Fruit fly (Drosophila melanogaster) whole organism, prepupa: Measurements from ENCODE around the gene Nmd3.
A peak's percentile ranks its signal among the peaks of the same experiment; 100 is the strongest.

Experiments
- Blimp-1 ChIP-seq: fragments of 200-800 bp; sonication (Bioruptor generic); optimal IDR thresholded peaks from 3 replicates; lab custom pipeline; 2017; ENCODE audit warnings: missing biosample characterization, missing genetic modification characterization, mild to moderate bottlenecking, moderate library complexity, missing genetic modification reagents
- CG10669 ChIP-seq: fragments of 200-800 bp; sonication (Bioruptor generic); optimal IDR thresholded peaks from 3 replicates; lab custom pipeline; 2018; ENCODE audit warnings: missing biosample characterization, mild to moderate bottlenecking, missing genetic modification characterization, moderate library complexity
- CG11902 ChIP-seq: fragments of 200-800 bp; sonication (Bioruptor generic); optimal IDR thresholded peaks from 3 replicates; lab custom pipeline; 2016; ENCODE audit warnings: missing biosample characterization, missing genetic modification characterization
- CG3032 ChIP-seq: fragments of 200-800 bp; optimal IDR thresholded peaks from 2 replicates; lab custom pipeline; 2019; ENCODE audit warnings: missing biosample characterization, mild to moderate bottlenecking, missing genetic modification characterization, moderate library complexity
- CG31627 ChIP-seq: fragments of 200-800 bp; sonication (Bioruptor generic); optimal IDR thresholded peaks from 3 replicates; lab custom pipeline; 2016; ENCODE audit warnings: missing biosample characterization, missing genetic modification characterization
- CG32006 ChIP-seq: fragments of 200-800 bp; sonication (Bioruptor generic); optimal IDR thresholded peaks from 3 replicates; lab custom pipeline; 2017; ENCODE audit warnings: missing biosample characterization, mild to moderate bottlenecking, missing genetic modification characterization
- CG4318 ChIP-seq: fragments of 200-800 bp; sonication (Bioruptor generic); optimal IDR thresholded peaks from 3 replicates; lab custom pipeline; 2017; ENCODE audit warnings: missing biosample characterization, mild to moderate bottlenecking, missing genetic modification characterization
- CG6163 ChIP-seq: fragments of 200-800 bp; sonication (Bioruptor generic); IDR thresholded peaks from 3 replicates; pipeline ENCODE4 v1.3.6; 2022; ENCODE audit warnings: missing biosample characterization, missing genetic modification characterization
- CG6276 ChIP-seq: fragments of 200-800 bp; sonication (Bioruptor generic); optimal IDR thresholded peaks from 2 replicates; lab custom pipeline; 2017; ENCODE audit warnings: missing biosample characterization, mild to moderate bottlenecking, missing genetic modification characterization
- CG6792 ChIP-seq: fragments of 200-800 bp; sonication (Bioruptor generic); optimal IDR thresholded peaks from 3 replicates; lab custom pipeline; 2016; ENCODE audit warnings: missing biosample characterization, missing genetic modification characterization
- CG6854 ChIP-seq: fragments of 200-800 bp; sonication (Bioruptor generic); optimal IDR thresholded peaks from 2 replicates; lab custom pipeline; 2017; ENCODE audit warnings: missing biosample characterization, mild to moderate bottlenecking, missing genetic modification characterization
- CG7368 ChIP-seq: fragments of 200-800 bp; sonication (Bioruptor generic); optimal IDR thresholded peaks from 3 replicates; lab custom pipeline; 2016; ENCODE audit warnings: missing biosample characterization, missing genetic modification characterization
- CG8319 ChIP-seq: fragments of 200-800 bp; sonication (Bioruptor generic); optimal IDR thresholded peaks from 3 replicates; lab custom pipeline; 2016; ENCODE audit warnings: missing biosample characterization, missing genetic modification characterization
- CG8632 ChIP-seq: fragments of 200-800 bp; sonication (Bioruptor generic); optimal IDR thresholded peaks from 3 replicates; lab custom pipeline; 2016; ENCODE audit warnings: missing biosample characterization, missing genetic modification characterization
- CG9139 ChIP-seq: fragments of 200-800 bp; sonication (Bioruptor generic); optimal IDR thresholded peaks from 3 replicates; lab custom pipeline; 2017; ENCODE audit warnings: missing biosample characterization, mild to moderate bottlenecking, missing genetic modification characterization
- Eip75B ChIP-seq: fragments of 200-800 bp; sonication (Bioruptor generic); optimal IDR thresholded peaks from 3 replicates; lab custom pipeline; 2016; ENCODE audit warnings: missing biosample characterization, missing genetic modification characterization
- Eip78C ChIP-seq: fragments of 200-800 bp; sonication (Bioruptor generic); peaks from one replicate; lab custom pipeline; 2016; ENCODE audit warnings: missing biosample characterization, missing genetic modification characterization
- Eip93F ChIP-seq: fragments of 200-800 bp; sonication (Bioruptor generic); optimal IDR thresholded peaks from 2 replicates; lab custom pipeline; 2016; ENCODE audit warnings: missing biosample characterization, mild to moderate bottlenecking, missing genetic modification characterization
- Ets96B ChIP-seq: fragments of 200-800 bp; optimal IDR thresholded peaks from 2 replicates; lab custom pipeline; 2019; ENCODE audit warnings: missing biosample characterization, mild to moderate bottlenecking, missing genetic modification characterization, moderate library complexity
- Hr38 ChIP-seq: sonication (Bioruptor generic); optimal IDR thresholded peaks from 2 replicates; lab custom pipeline; 2016; ENCODE audit warnings: missing biosample characterization, missing genetic modification characterization
- Smox ChIP-seq: fragments of 200-800 bp; sonication (Bioruptor generic); optimal IDR thresholded peaks from 3 replicates; lab custom pipeline; 2016; ENCODE audit warnings: missing biosample characterization, missing genetic modification characterization
- Sox102F ChIP-seq: fragments of 200-800 bp; sonication (Bioruptor generic); optimal IDR thresholded peaks from 2 replicates; lab custom pipeline; 2016; ENCODE audit warnings: missing biosample characterization, mild to moderate bottlenecking, missing genetic modification characterization
- Sox14 ChIP-seq: fragments of 200-800 bp; sonication (Bioruptor generic); optimal IDR thresholded peaks from 3 replicates; lab custom pipeline; 2016; ENCODE audit warnings: missing biosample characterization, missing genetic modification characterization
- Sox15 ChIP-seq: fragments of 200-800 bp; sonication (Bioruptor generic); optimal IDR thresholded peaks from 3 replicates; lab custom pipeline; 2016; ENCODE audit warnings: missing biosample characterization, missing genetic modification characterization
- acj6 ChIP-seq: fragments of 200-800 bp; sonication (Bioruptor generic); optimal IDR thresholded peaks from 3 replicates; lab custom pipeline; 2016; ENCODE audit warnings: missing biosample characterization, missing genetic modification characterization
- dac ChIP-seq: fragments of 200-800 bp; sonication (Bioruptor generic); optimal IDR thresholded peaks from 2 replicates; lab custom pipeline; 2017; ENCODE audit warnings: missing biosample characterization, mild to moderate bottlenecking, missing genetic modification characterization
- dsx ChIP-seq: fragments of 200-800 bp; optimal IDR thresholded peaks from 3 replicates; lab custom pipeline; 2019; ENCODE audit warnings: missing biosample characterization, mild to moderate bottlenecking, missing genetic modification characterization, moderate library complexity; ENCODE audit not compliant: poor library complexity, severe bottlenecking
- eg ChIP-seq: fragments of 200-800 bp; sonication (Bioruptor generic); IDR thresholded peaks from 3 replicates; pipeline ENCODE4 v1.3.6; 2022; ENCODE audit warnings: missing biosample characterization, missing genetic modification characterization
- esn ChIP-seq: fragments of 200-800 bp; sonication (Bioruptor generic); optimal IDR thresholded peaks from 2 replicates; lab custom pipeline; 2016; ENCODE audit warnings: missing biosample characterization, mild to moderate bottlenecking, missing genetic modification characterization, moderate library complexity
- fd85E ChIP-seq: fragments of 200-800 bp; sonication (Bioruptor generic); optimal IDR thresholded peaks from 3 replicates; lab custom pipeline; 2016; ENCODE audit warnings: missing biosample characterization, missing genetic modification characterization
- fkh ChIP-seq: fragments of 200-800 bp; sonication (Bioruptor generic); optimal IDR thresholded peaks from 3 replicates; lab custom pipeline; 2017; ENCODE audit warnings: missing biosample characterization, mild to moderate bottlenecking, missing genetic modification characterization, moderate library complexity
- net ChIP-seq: fragments of 200-800 bp; sonication (Bioruptor generic); optimal IDR thresholded peaks from 3 replicates; lab custom pipeline; 2016; ENCODE audit warnings: missing biosample characterization, missing genetic modification characterization
- pdm3 ChIP-seq: fragments of 200-800 bp; sonication (Bioruptor generic); optimal IDR thresholded peaks from 3 replicates; lab custom pipeline; 2016; ENCODE audit warnings: missing biosample characterization, missing genetic modification characterization
- salr ChIP-seq, 2 experiments: fragments of 200-800 bp; sonication (Bioruptor generic); optimal IDR thresholded peaks; 3 replicates each; lab custom pipeline; 2016 to 2018; ENCODE audit warnings: missing biosample characterization in 2 of 2, missing genetic modification characterization in 2 of 2, mild to moderate bottlenecking in 1 of 2
- spab ChIP-seq: fragments of 200-800 bp; sonication (Bioruptor generic); optimal IDR thresholded peaks from 2 replicates; lab custom pipeline; 2017; ENCODE audit warnings: missing biosample characterization, mild to moderate bottlenecking, missing genetic modification characterization, missing genetic modification reagents
- svp ChIP-seq: fragments of 200-800 bp; sonication (Bioruptor generic); peaks from one replicate; lab custom pipeline; 2016; ENCODE audit warnings: missing biosample characterization, missing genetic modification characterization
- topi ChIP-seq: fragments of 200-800 bp; sonication (Bioruptor generic); optimal IDR thresholded peaks from 3 replicates; lab custom pipeline; 2016; ENCODE audit warnings: missing biosample characterization, missing genetic modification characterization
- vri ChIP-seq: fragments of 200-800 bp; sonication (Bioruptor generic); optimal IDR thresholded peaks from 3 replicates; lab custom pipeline; 2016; ENCODE audit warnings: missing biosample characterization, mild to moderate bottlenecking, missing genetic modification characterization

Gene Nmd3

dm6 chrX:2212327-2212820 lies 27.9 kb upstream of the Nmd3 start (continued):
- no peak for TF ChIP-seq CG7368 (GFP tag; lab: Kevin White, UChicago)
- no peak for TF ChIP-seq Smox (GFP tag; lab: Kevin White, UChicago)
- no peak for TF ChIP-seq Ets96B
- no peak for TF ChIP-seq CG31627 (GFP tag; lab: Kevin White, UChicago)
- no peak for TF ChIP-seq pdm3 (GFP tag; lab: Kevin White, UChicago)
- TF ChIP-seq CG6854 (GFP tag; lab: Kevin White, UChicago): no peak

- peak; percentile 46 for TF ChIP-seq CG32006
- TF ChIP-seq svp: peak; percentile 44
- peak; percentile 56; the same call in 1 of the 3 replicates for TF ChIP-seq eg (GFP tag; lab: Robert Waterston, UW)
- no peak for TF ChIP-seq CG7368 (GFP tag; lab: Kevin White, UChicago)
- TF ChIP-seq CG6163: no peak
- TF ChIP-seq CG6276 (GFP tag; lab: Kevin White, UChicago): peak; percentile 49
These were observed 24.3 kb upstream of the Nmd3 start for dm6 chrX:2208641-2209241.

dm6 chrX:2203766-2204165 lies 19.3 kb upstream of the Nmd3 start, which contains the start of gene FarO:
TSS of gene FarO (minus strand) at chrX:2203866.
- TF ChIP-seq CG6276 (GFP tag; lab: Kevin White, UChicago) (no peak), CG4318 (GFP tag; lab: Kevin White, UChicago) (no peak), Blimp-1 (GFP tag; lab: Kevin White, UChicago) (no peak), Hr38 (no peak), CG3032 (tag; lab: Kevin White, UChicago) (no peak), CG6792 (no peak), Smox (GFP tag; lab: Kevin White, UChicago) (no peak), Sox15 (no peak), dsx (no peak), Sox14 (no peak), esn (GFP tag; lab: Kevin White, UChicago) (no peak), CG6163 (no peak)

- no peak for TF ChIP-seq topi
- TF ChIP-seq CG4318 (GFP tag; lab: Kevin White, UChicago): no peak
- TF ChIP-seq svp: peak; percentile 49
- TF ChIP-seq CG6163: no peak
- TF ChIP-seq Sox102F (GFP tag; lab: Kevin White, UChicago): no peak
- TF ChIP-seq acj6 (GFP tag; lab: Kevin White, UChicago): no peak
- TF ChIP-seq Eip93F (GFP tag; lab: Kevin White, UChicago): no peak
- TF ChIP-seq, all 60 proteins: peak for 1
These were observed 14.8 kb upstream of the Nmd3 start for dm6 chrX:2199303-2199702.

dm6 chrX:2198272-2198571 lies 13.8 kb upstream of the Nmd3 start:
- TF ChIP-seq salr (GFP tag; optimal IDR thresholded peaks at IDR 0.05; lab: Kevin White, UChicago) (no peak), dac (no peak), net (GFP tag; lab: Kevin White, UChicago) (no peak), dsx (no peak), svp (peak; percentile 80), Eip75B (GFP tag; lab: Kevin White, UChicago) (no peak), CG6163 (no peak)

dm6 chrX:2197414-2198271 lies 13.2 kb upstream of the Nmd3 start:
- TF ChIP-seq vri (GFP tag; lab: Kevin White, UChicago) (peak; percentile 80), CG8632 (GFP tag; lab: Kevin White, UChicago) (no peak), spab (no peak), fd85E (no peak), Eip78C (GFP tag; lab: Kevin White, UChicago) (peak; percentile 67), svp (peak; percentile 98), CG31627 (GFP tag; lab: Kevin White, UChicago) (peak; percentile 3), Sox102F (GFP tag; lab: Kevin White, UChicago) (no peak), CG11902 (no peak), esn (GFP tag; lab: Kevin White, UChicago) (peak; percentile 28), CG10669 (GFP tag; lab: Kevin White, UChicago) (no peak), salr (GFP tag; optimal IDR thresholded peaks at IDR 0.05; lab: Kevin White, UChicago) (no peak), fkh (GFP tag; lab: Kevin White, UChicago) (no peak), CG9139 (GFP tag; lab: Kevin White, UChicago) (no peak), CG6276 (GFP tag; lab: Kevin White, UChicago) (no peak), eg (GFP tag; lab: Robert Waterston, UW) (no peak), CG8319 (GFP tag; lab: Kevin White, UChicago) (no peak), Eip93F (GFP tag; lab: Kevin White, UChicago) (peak; percentile 54), Sox14 (peak; percentile 68), Hr38 (no peak), CG7368 (GFP tag; lab: Kevin White, UChicago) (no peak), topi (peak; percentile 22)
